Fruit fly (Drosophila melanogaster): ENCODE data around the gene IFT46.
A peak's percentile ranks its signal among the peaks of the same experiment; 100 is the strongest.

Gene IFT46

dm6 chr2L:18621357-18622211 is 5.7 kb upstream of the IFT46 start (continued):
- TF ChIP-seq CG9727 (GFP tag; optimal IDR thresholded peaks at IDR 0.05): peak; percentile 86
- peak; percentile 49 for TF ChIP-seq CG33557 (GFP tag; optimal IDR thresholded peaks at IDR 0.05)
- no peak for TF ChIP-seq luna (GFP tag; optimal IDR thresholded peaks at IDR 0.05)
- peak; percentile 77 for TF ChIP-seq CG10267 (tag; optimal IDR thresholded peaks at IDR 0.05)
- TF ChIP-seq CG12769 (tag; optimal IDR thresholded peaks at IDR 0.05): peak; percentile 44
- TF ChIP-seq Eip74EF (GFP tag; optimal IDR thresholded peaks at IDR 0.05): peak in 1 of 2 experiments; percentile 59
- peak; percentile 56 for TF ChIP-seq oc (tag; optimal IDR thresholded peaks at IDR 0.05)
- TF ChIP-seq CG3407 (GFP tag; optimal IDR thresholded peaks at IDR 0.05): peak; percentile 52
- peak; percentile 80 for TF ChIP-seq pho (GFP tag; optimal IDR thresholded peaks at IDR 0.05)
- no peak for TF ChIP-seq tll (GFP tag; optimal IDR thresholded peaks at IDR 0.05)
- no peak for TF ChIP-seq jing (GFP tag; optimal IDR thresholded peaks at IDR 0.05)
- peak; percentile 87 for TF ChIP-seq Fer3 (tag; optimal IDR thresholded peaks at IDR 0.05)
- no peak for TF ChIP-seq Antp (GFP tag; optimal IDR thresholded peaks at IDR 0.05)
- peak; percentile 80 for TF ChIP-seq sug (tag; optimal IDR thresholded peaks at IDR 0.05)
- TF ChIP-seq CG7839 (tag; optimal IDR thresholded peaks at IDR 0.05): peak; percentile 90
- peak; percentile 46 for TF ChIP-seq caup (GFP tag; optimal IDR thresholded peaks at IDR 0.05; ENCODE audit: severe bottlenecking)
- peak; percentile 8 for TF ChIP-seq Mad (GFP tag; optimal IDR thresholded peaks at IDR 0.05)
- TF ChIP-seq ken (GFP tag; IDR thresholded peaks at IDR 0.05): no peak
- peak; percentile 67; the same call in 1 of the 2 replicates for TF ChIP-seq Oaz (GFP tag; IDR thresholded peaks at IDR 0.05)
- TF ChIP-seq zen (tag; optimal IDR thresholded peaks at IDR 0.05): peak; percentile 73
- peak; percentile 85 for TF ChIP-seq CG3281 (GFP tag; optimal IDR thresholded peaks at IDR 0.05)
- TF ChIP-seq Scr (GFP tag; IDR thresholded peaks at IDR 0.05; ENCODE audit: partially characterized antibody): no peak
- peak; percentile 25 for TF ChIP-seq MTF-1 (GFP tag; optimal IDR thresholded peaks at IDR 0.05; ENCODE audit: borderline replicate concordance)
- TF ChIP-seq Gsc (GFP tag; IDR thresholded peaks at IDR 0.05): no peak
- TF ChIP-seq CG8478 (optimal IDR thresholded peaks at IDR 0.05): no peak
- TF ChIP-seq pzg (GFP tag; optimal IDR thresholded peaks at IDR 0.05): no peak
- TF ChIP-seq Hmr (GFP tag; optimal IDR thresholded peaks at IDR 0.05): peak; percentile 86
- peak; percentile 86 for TF ChIP-seq BtbVII (GFP tag; optimal IDR thresholded peaks at IDR 0.05)
- TF ChIP-seq Abd-B (GFP tag; optimal IDR thresholded peaks at IDR 0.05): peak; percentile 71
- TF ChIP-seq ab (GFP tag; optimal IDR thresholded peaks at IDR 0.05): no peak
- peak; percentile 60 for TF ChIP-seq fu2 (GFP tag; optimal IDR thresholded peaks at IDR 0.05)
- no peak for TF ChIP-seq abd-A (tag; optimal IDR thresholded peaks at IDR 0.05)
- TF ChIP-seq pros (GFP tag; optimal IDR thresholded peaks at IDR 0.05): peak; percentile 9
- TF ChIP-seq grn (GFP tag; optimal IDR thresholded peaks at IDR 0.05): peak; percentile 89
- TF ChIP-seq CG3726 (GFP tag; IDR thresholded peaks at IDR 0.05): no peak
- TF ChIP-seq CG13123 (GFP tag; optimal IDR thresholded peaks at IDR 0.05): peak; percentile 48
- TF ChIP-seq Awh (GFP tag; IDR thresholded peaks at IDR 0.05): peak; percentile 52; the same call in 1 of the 2 replicates
- TF ChIP-seq CG10431 (GFP tag; optimal IDR thresholded peaks at IDR 0.05): peak; percentile 28
- peak; percentile 50 for TF ChIP-seq Nf-YC (tag; optimal IDR thresholded peaks at IDR 0.05)
- peak; percentile 83 for TF ChIP-seq CG10979 (tag; optimal IDR thresholded peaks at IDR 0.05)
- no peak for TF ChIP-seq CG4282 (GFP tag; optimal IDR thresholded peaks at IDR 0.05)
- TF ChIP-seq pum (GFP tag; optimal IDR thresholded peaks at IDR 0.05): no peak
- TF ChIP-seq Kr (GFP tag; optimal IDR thresholded peaks at IDR 0.05): no peak
- no peak for TF ChIP-seq trh (GFP tag; optimal IDR thresholded peaks at IDR 0.05)
- peak; percentile 84 for TF ChIP-seq CG13424 (tag; optimal IDR thresholded peaks at IDR 0.05)
- peak; percentile 53; the same call in 1 of the 2 replicates for TF ChIP-seq CG4730 (GFP tag; IDR thresholded peaks at IDR 0.05)
- peak; percentile 18 for TF ChIP-seq CG18011 (GFP tag; optimal IDR thresholded peaks at IDR 0.05)
- TF ChIP-seq fru (optimal IDR thresholded peaks at IDR 0.05): no peak
